Fruit fly (Drosophila melanogaster): ENCODE data around the gene CG32982.

Gene CG32982

dm6 chr2L:9198340-9198887 is 72.9 kb downstream of the CG32982 start:
- no peak for TF ChIP-seq CG34367 (tag; optimal IDR thresholded peaks at IDR 0.05)
- TF ChIP-seq EcR (GFP tag; optimal IDR thresholded peaks at IDR 0.05): peak; percentile 79
- peak; percentile 36 for TF ChIP-seq Snoo (tag; optimal IDR thresholded peaks at IDR 0.05)
- TF ChIP-seq CG13204 (GFP tag; optimal IDR thresholded peaks at IDR 0.05): peak; percentile 29
- TF ChIP-seq gl (tag; optimal IDR thresholded peaks at IDR 0.05): peak; percentile 13
- TF ChIP-seq CG32121 (GFP tag; IDR thresholded peaks at IDR 0.05): 0 out of 2 replicates have a peak, but pooled peaks have one; percentile 8
- no peak for TF ChIP-seq CG8159 (tag; optimal IDR thresholded peaks at IDR 0.05)
- TF ChIP-seq CG17806 (tag; optimal IDR thresholded peaks at IDR 0.05): no peak

dm6 chr2L:9203401-9203800 is 77.9 kb downstream of the CG32982 start:
- TF ChIP-seq CG10348 (GFP tag; IDR thresholded peaks at IDR 0.05): no peak
- TF ChIP-seq CG12605 (GFP tag; IDR thresholded peaks at IDR 0.05): peak; percentile 70
- peak; percentile 65 for TF ChIP-seq Pif1B (GFP tag; optimal IDR thresholded peaks at IDR 0.05)
- TF ChIP-seq CG13204 (GFP tag; optimal IDR thresholded peaks at IDR 0.05): peak; percentile 68
- peak; percentile 99 for TF ChIP-seq EcR (GFP tag; optimal IDR thresholded peaks at IDR 0.05)
- peak; percentile 42 for TF ChIP-seq Pif1A (GFP tag; optimal IDR thresholded peaks at IDR 0.05)
- peak; percentile 62; the same call in 2 of the 3 replicates for TF ChIP-seq CG4496 (GFP tag; IDR thresholded peaks at IDR 0.05)
- TF ChIP-seq CG9948 (tag; optimal IDR thresholded peaks at IDR 0.05): peak; percentile 10
- peak; percentile 77; the same call in 2 of the 3 replicates for TF ChIP-seq fd96Ca (GFP tag; IDR thresholded peaks at IDR 0.05)
- no peak for TF ChIP-seq rn (GFP tag; IDR thresholded peaks at IDR 0.05)
- peak; percentile 7 for TF ChIP-seq CG8301 (tag; optimal IDR thresholded peaks at IDR 0.05)
- no peak for TF ChIP-seq CG17806 (tag; optimal IDR thresholded peaks at IDR 0.05)
- no peak for TF ChIP-seq Snoo (tag; optimal IDR thresholded peaks at IDR 0.05)
- TF ChIP-seq Ets98B (GFP tag; IDR thresholded peaks at IDR 0.05): peak; percentile 75; the same call in 1 of the 2 replicates
- peak; percentile 83 for TF ChIP-seq gl (tag; optimal IDR thresholded peaks at IDR 0.05)
- TF ChIP-seq D1 (tag; optimal IDR thresholded peaks at IDR 0.05): no peak
- peak; percentile 66 for TF ChIP-seq CG32121 (GFP tag; IDR thresholded peaks at IDR 0.05)
- peak; percentile 32 for TF ChIP-seq CG15710 (tag; optimal IDR thresholded peaks at IDR 0.05)
- peak; percentile 16 for TF ChIP-seq CG8159 (tag; optimal IDR thresholded peaks at IDR 0.05)
- no peak for TF ChIP-seq CG34367 (tag; optimal IDR thresholded peaks at IDR 0.05)
- peak; percentile 49 for TF ChIP-seq CG14655 (GFP tag; optimal IDR thresholded peaks at IDR 0.05)

dm6 chr2L:9205133-9205615 is 79.6 kb downstream of the CG32982 start:
- TF ChIP-seq CG8159 (tag; optimal IDR thresholded peaks at IDR 0.05) (peak; percentile 57), CG15710 (tag; optimal IDR thresholded peaks at IDR 0.05) (peak; percentile 58), CG10348 (GFP tag; IDR thresholded peaks at IDR 0.05) (no peak), CG17806 (tag; optimal IDR thresholded peaks at IDR 0.05) (no peak), CG32121 (GFP tag; IDR thresholded peaks at IDR 0.05) (peak; percentile 95), gl (tag; optimal IDR thresholded peaks at IDR 0.05) (peak; percentile 83), Pif1A (GFP tag; optimal IDR thresholded peaks at IDR 0.05) (peak; percentile 55), fd96Ca (GFP tag; IDR thresholded peaks at IDR 0.05) (peak; percentile 95), CG9948 (tag; optimal IDR thresholded peaks at IDR 0.05) (peak; percentile 15), rn (GFP tag; IDR thresholded peaks at IDR 0.05) (no peak), CG4496 (GFP tag; IDR thresholded peaks at IDR 0.05) (peak; percentile 84), CG12605 (GFP tag; IDR thresholded peaks at IDR 0.05) (peak; percentile 95), CG13204 (GFP tag; optimal IDR thresholded peaks at IDR 0.05) (peak; percentile 79), Ets98B (GFP tag; IDR thresholded peaks at IDR 0.05) (peak; percentile 97), CG34367 (tag; optimal IDR thresholded peaks at IDR 0.05) (peak; percentile 46), CG14655 (GFP tag; optimal IDR thresholded peaks at IDR 0.05) (peak; percentile 57), CG8301 (tag; optimal IDR thresholded peaks at IDR 0.05) (peak; percentile 40), D1 (tag; optimal IDR thresholded peaks at IDR 0.05) (no peak), Pif1B (GFP tag; optimal IDR thresholded peaks at IDR 0.05) (peak; percentile 72), EcR (GFP tag; optimal IDR thresholded peaks at IDR 0.05) (peak; percentile 96), Snoo (tag; optimal IDR thresholded peaks at IDR 0.05) (peak; percentile 53)

- TF ChIP-seq gl (tag; optimal IDR thresholded peaks at IDR 0.05): no peak
- no peak for TF ChIP-seq EcR (GFP tag; optimal IDR thresholded peaks at IDR 0.05)
- peak; percentile 88 for TF ChIP-seq CG14655 (GFP tag; optimal IDR thresholded peaks at IDR 0.05)
- peak; percentile 48 for TF ChIP-seq CG15710 (tag; optimal IDR thresholded peaks at IDR 0.05)
- peak; percentile 52 for TF ChIP-seq Ets98B (GFP tag; IDR thresholded peaks at IDR 0.05)
- peak; percentile 73 for TF ChIP-seq CG17806 (tag; optimal IDR thresholded peaks at IDR 0.05)
- TF ChIP-seq CG12605 (GFP tag; IDR thresholded peaks at IDR 0.05): peak; percentile 62
- no peak for TF ChIP-seq CG10348 (GFP tag; IDR thresholded peaks at IDR 0.05)
- peak; percentile 84 for TF ChIP-seq CG32121 (GFP tag; IDR thresholded peaks at IDR 0.05)
- peak; percentile 14 for TF ChIP-seq CG34367 (tag; optimal IDR thresholded peaks at IDR 0.05)
- peak; percentile 81 for TF ChIP-seq CG9948 (tag; optimal IDR thresholded peaks at IDR 0.05)
- peak; percentile 9 for TF ChIP-seq Pif1A (GFP tag; optimal IDR thresholded peaks at IDR 0.05)
- peak; percentile 73 for TF ChIP-seq CG8159 (tag; optimal IDR thresholded peaks at IDR 0.05)
- peak; percentile 5 for TF ChIP-seq D1 (tag; optimal IDR thresholded peaks at IDR 0.05)
- TF ChIP-seq CG8301 (tag; optimal IDR thresholded peaks at IDR 0.05): peak; percentile 88
- peak; percentile 74 for TF ChIP-seq CG4496 (GFP tag; IDR thresholded peaks at IDR 0.05)
- TF ChIP-seq Pif1B (GFP tag; optimal IDR thresholded peaks at IDR 0.05): no peak
- TF ChIP-seq rn (GFP tag; IDR thresholded peaks at IDR 0.05): peak; percentile 77
- TF ChIP-seq CG13204 (GFP tag; optimal IDR thresholded peaks at IDR 0.05): no peak
- TF ChIP-seq fd96Ca (GFP tag; IDR thresholded peaks at IDR 0.05): no peak
Observed at dm6 chr2L:9206401-9206800, 80.9 kb downstream of the CG32982 start.

dm6 chr2L:9207133-9207532 is 81.6 kb downstream of the CG32982 start:
- TF ChIP-seq CG32121 (GFP tag; IDR thresholded peaks at IDR 0.05) (peak; percentile 87), gl (tag; optimal IDR thresholded peaks at IDR 0.05) (no peak), CG9948 (tag; optimal IDR thresholded peaks at IDR 0.05) (peak; percentile 79), CG15710 (tag; optimal IDR thresholded peaks at IDR 0.05) (peak; percentile 9), rn (GFP tag; IDR thresholded peaks at IDR 0.05) (peak; percentile 45), Pif1B (GFP tag; optimal IDR thresholded peaks at IDR 0.05) (peak; percentile 71), Ets98B (GFP tag; IDR thresholded peaks at IDR 0.05) (peak; percentile 77), CG17806 (tag; optimal IDR thresholded peaks at IDR 0.05) (peak; percentile 59), Snoo (tag; optimal IDR thresholded peaks at IDR 0.05) (peak; percentile 5), CG12605 (GFP tag; IDR thresholded peaks at IDR 0.05) (peak; percentile 77), D1 (tag; optimal IDR thresholded peaks at IDR 0.05) (no peak), CG13204 (GFP tag; optimal IDR thresholded peaks at IDR 0.05) (no peak), EcR (GFP tag; optimal IDR thresholded peaks at IDR 0.05) (no peak), CG4496 (GFP tag; IDR thresholded peaks at IDR 0.05) (peak; percentile 87; the same call in 2 of the 3 replicates), CG14655 (GFP tag; optimal IDR thresholded peaks at IDR 0.05) (peak; percentile 94), CG10348 (GFP tag; IDR thresholded peaks at IDR 0.05) (peak; percentile 74; the same call in 1 of the 2 replicates), CG34367 (tag; optimal IDR thresholded peaks at IDR 0.05) (peak; percentile 4), CG8301 (tag; optimal IDR thresholded peaks at IDR 0.05) (peak; percentile 91), fd96Ca (GFP tag; IDR thresholded peaks at IDR 0.05) (no peak; the same call in 2 of the 3 replicates), CG8159 (tag; optimal IDR thresholded peaks at IDR 0.05) (peak; percentile 64), Pif1A (GFP tag; optimal IDR thresholded peaks at IDR 0.05) (peak; percentile 56)
